Worm (Caenorhabditis elegans) whole organism, early embryonic: ENCODE results near the gene T04A6.3.

Experiments used
- F13C5.2 ChIP-seq: sonication (generic microtip); optimal IDR thresholded peaks from 2 replicates; lab custom pipeline; 2017; ENCODE audit warnings: mild to moderate bottlenecking, missing genetic modification characterization, inconsistent platforms, missing compliant biosample characterization
- aly-1 ChIP-seq: sonication (generic microtip); optimal IDR thresholded peaks from 2 replicates; lab custom pipeline; 2016; ENCODE audit warnings: missing genetic modification characterization, missing compliant biosample characterization
- ama-1 ChIP-seq: fragments of 150-350 bp; optimal IDR thresholded peaks from 2 replicates; lab custom pipeline; 2014
- ceh-13 ChIP-seq: fragments of 200-800 bp; sonication (Bioruptor generic); optimal IDR thresholded peaks from 2 replicates; lab custom pipeline; 2018; ENCODE audit warnings: mild to moderate bottlenecking, missing genetic modification characterization, missing compliant biosample characterization
- ceh-36 ChIP-seq: sonication (generic microtip); optimal IDR thresholded peaks from 2 replicates; lab custom pipeline; 2016; ENCODE audit warnings: missing genetic modification characterization, inconsistent platforms, missing compliant biosample characterization
- ets-7 ChIP-seq: sonication (generic microtip); optimal IDR thresholded peaks from 2 replicates; lab custom pipeline; 2016; ENCODE audit warnings: missing genotype, missing genetic modification characterization, missing compliant biosample characterization
- scrt-1 ChIP-seq: fragments of 200-800 bp; sonication (Bioruptor generic); IDR thresholded peaks from 2 replicates; pipeline ENCODE4 v1.3.6; 2022; ENCODE audit warnings: missing genetic modification characterization, missing compliant biosample characterization
- sea-1 ChIP-seq: fragments of 200-800 bp; sonication (Bioruptor generic); conservative IDR thresholded peaks from 2 replicates; pipeline ENCODE4 v1.3.6; 2022; ENCODE audit warnings: missing genetic modification characterization, missing compliant biosample characterization
- tra-4 ChIP-seq: sonication (generic microtip); optimal IDR thresholded peaks from 2 replicates; lab custom pipeline; 2017; ENCODE audit warnings: missing genetic modification characterization, missing compliant biosample characterization

- TF ChIP-seq ama-1 (lab: Kevin White, UChicago) (no peak), ceh-36 (no peak), scrt-1 (GFP tag; lab: Robert Waterston, UW) (0 out of 2 replicates have a peak, but pooled peaks have one; percentile 10), ceh-13 (GFP tag; lab: Kevin White, UChicago) (no peak), ets-7 (no peak), sea-1 (GFP tag; lab: Robert Waterston, UW) (no peak), aly-1 (tag; lab: Kevin White, UChicago) (peak; percentile 10), tra-4 (no peak), F13C5.2 (no peak)
Observed at ce11 chrIII:7570083-7570695, 37.9 kb downstream of the T04A6.3 start, which contains the start of gene R13A5.7.
